Fruit fly (Drosophila melanogaster): Measurements from ENCODE around the gene CG14891.

Gene CG14891

DNA sequence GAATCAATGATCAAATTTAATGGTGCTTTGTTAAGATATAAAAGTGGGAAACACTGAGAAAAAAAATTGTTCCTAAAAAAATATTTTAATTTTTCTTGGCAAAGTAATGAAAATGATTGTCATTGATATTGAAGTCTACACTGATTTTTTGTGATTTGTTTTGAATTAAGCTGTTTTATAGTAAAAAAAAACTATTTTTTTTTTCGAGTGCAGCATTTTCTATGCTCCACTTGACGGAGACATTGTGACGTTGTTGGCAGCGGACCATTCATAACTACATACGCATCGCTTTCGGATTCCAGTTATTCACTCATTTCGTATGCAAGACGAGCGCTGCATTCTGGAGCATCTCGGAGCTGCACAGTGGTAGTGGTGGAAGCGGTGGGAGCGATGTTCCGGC, 47.1 kb upstream of the CG14891 start (continued):
- no peak for TF ChIP-seq Kr (GFP tag; optimal IDR thresholded peaks at IDR 0.05)
- TF ChIP-seq CG17802 (tag; optimal IDR thresholded peaks at IDR 0.05), result peak; percentile 77
- 0 out of 2 replicates have a peak, but pooled peaks have one; percentile 5 for TF ChIP-seq CG4730 (GFP tag; IDR thresholded peaks at IDR 0.05)
- peak; percentile 7 for TF ChIP-seq CG1647 (GFP tag; optimal IDR thresholded peaks at IDR 0.05)
- no peak for TF ChIP-seq schlank (tag; optimal IDR thresholded peaks at IDR 0.05)
- TF ChIP-seq her (GFP tag; optimal IDR thresholded peaks at IDR 0.05), result no peak
- TF ChIP-seq gcm (GFP tag; optimal IDR thresholded peaks at IDR 0.05), result peak; percentile 69
- TF ChIP-seq CG11247 (GFP tag; IDR thresholded peaks at IDR 0.05), result peak; percentile 11; the same call in 1 of the 2 replicates
- peak; percentile 90 for TF ChIP-seq vvl (GFP tag; IDR thresholded peaks at IDR 0.05)
- TF ChIP-seq CG7556 (GFP tag; optimal IDR thresholded peaks at IDR 0.05), result peak; percentile 69
- no peak for TF ChIP-seq tx (GFP tag; optimal IDR thresholded peaks at IDR 0.05)
- no peak for TF ChIP-seq CG16863 (GFP tag; optimal IDR thresholded peaks at IDR 0.05)
- peak; percentile 83 for TF ChIP-seq ttk (GFP tag; IDR thresholded peaks at IDR 0.05)
- peak; percentile 88 for TF ChIP-seq CG17361 (GFP tag; IDR thresholded peaks at IDR 0.05)
- TF ChIP-seq lmd (GFP tag; IDR thresholded peaks at IDR 0.05), result peak; percentile 73
- TF ChIP-seq Fer3 (tag; optimal IDR thresholded peaks at IDR 0.05), result peak; percentile 70
- TF ChIP-seq fd64A (GFP tag; optimal IDR thresholded peaks at IDR 0.05), result no peak
- TF ChIP-seq CkIIα-i1 (GFP tag; IDR thresholded peaks at IDR 0.05), result no peak
- TF ChIP-seq Side (GFP tag; optimal IDR thresholded peaks at IDR 0.05), result peak; percentile 56
- TF ChIP-seq danr (GFP tag; IDR thresholded peaks at IDR 0.05), result peak; percentile 58; the same call in 1 of the 2 replicates
- peak; percentile 87 for TF ChIP-seq zfh1 (GFP tag; IDR thresholded peaks at IDR 0.05)
- TF ChIP-seq CG3065 (GFP tag; optimal IDR thresholded peaks at IDR 0.05), result no peak
- TF ChIP-seq zen2 (GFP tag; IDR thresholded peaks at IDR 0.05; ENCODE audit: partially characterized antibody), result no peak
- no peak for TF ChIP-seq Nf-YB (GFP tag; optimal IDR thresholded peaks at IDR 0.05)
- no peak for TF ChIP-seq gro (GFP tag; optimal IDR thresholded peaks at IDR 0.05)
- peak; percentile 74 for TF ChIP-seq lab (GFP tag; optimal IDR thresholded peaks at IDR 0.05)
- no peak for TF ChIP-seq CG11696 (GFP tag; IDR thresholded peaks at IDR 0.05)
- TF ChIP-seq Sry-δ (GFP tag; optimal IDR thresholded peaks at IDR 0.05), result peak; percentile 4
- TF ChIP-seq Stat92E (GFP tag; optimal IDR thresholded peaks at IDR 0.05), result no peak
- no peak for TF ChIP-seq bbx (GFP tag; IDR thresholded peaks at IDR 0.05; ENCODE audit: partially characterized antibody)
- TF ChIP-seq pfk (GFP tag; optimal IDR thresholded peaks at IDR 0.05), result no peak
- no peak for TF ChIP-seq Sin3A (optimal IDR thresholded peaks at IDR 0.05)
- peak; percentile 92 for TF ChIP-seq CG31441 (GFP tag; IDR thresholded peaks at IDR 0.05)
- TF ChIP-seq CG4617 (GFP tag; optimal IDR thresholded peaks at IDR 0.05; ENCODE audit: borderline replicate concordance), result no peak
- no peak for TF ChIP-seq z (GFP tag; IDR thresholded peaks at IDR 0.05)
- no peak for TF ChIP-seq CG33213 (GFP tag; optimal IDR thresholded peaks at IDR 0.05)
- peak; percentile 96 for TF ChIP-seq phol (tag; optimal IDR thresholded peaks at IDR 0.05)
- no peak for TF ChIP-seq D (optimal IDR thresholded peaks at IDR 0.05)
- TF ChIP-seq D (GFP tag; optimal IDR thresholded peaks at IDR 0.05), result peak; percentile 65
- TF ChIP-seq eve (GFP tag; optimal IDR thresholded peaks at IDR 0.05), result peak in 1 of 2 experiments; percentile 61
- no peak for TF ChIP-seq fd102C (GFP tag; optimal IDR thresholded peaks at IDR 0.05)
- TF ChIP-seq Elba2 (GFP tag; optimal IDR thresholded peaks at IDR 0.05), result no peak
- TF ChIP-seq CG10654 (GFP tag; optimal IDR thresholded peaks at IDR 0.05), result peak; percentile 61
- TF ChIP-seq Dad (GFP tag; optimal IDR thresholded peaks at IDR 0.05), result no peak
- 0 out of 2 replicates have a peak, but pooled peaks have one; percentile 4 for TF ChIP-seq CG32532 (GFP tag; IDR thresholded peaks at IDR 0.05)
- no peak for TF ChIP-seq Adf1 (GFP tag; IDR thresholded peaks at IDR 0.05)
- TF ChIP-seq gsb (GFP tag; IDR thresholded peaks at IDR 0.05), result no peak
- no peak for TF ChIP-seq CG9932 (GFP tag; IDR thresholded peaks at IDR 0.05)
- TF ChIP-seq ab (GFP tag; optimal IDR thresholded peaks at IDR 0.05), result no peak
- TF ChIP-seq ERR (GFP tag; optimal IDR thresholded peaks at IDR 0.05), result no peak
- no peak for TF ChIP-seq Mes4 (GFP tag; optimal IDR thresholded peaks at IDR 0.05)
- TF ChIP-seq CG9727 (GFP tag; optimal IDR thresholded peaks at IDR 0.05), result peak; percentile 72
- TF ChIP-seq toy (GFP tag; IDR thresholded peaks at IDR 0.05), result no peak

All from whole organism, embryonic.